Fruit fly (Drosophila melanogaster): ENCODE measurements around the gene CG7202.

DNA sequence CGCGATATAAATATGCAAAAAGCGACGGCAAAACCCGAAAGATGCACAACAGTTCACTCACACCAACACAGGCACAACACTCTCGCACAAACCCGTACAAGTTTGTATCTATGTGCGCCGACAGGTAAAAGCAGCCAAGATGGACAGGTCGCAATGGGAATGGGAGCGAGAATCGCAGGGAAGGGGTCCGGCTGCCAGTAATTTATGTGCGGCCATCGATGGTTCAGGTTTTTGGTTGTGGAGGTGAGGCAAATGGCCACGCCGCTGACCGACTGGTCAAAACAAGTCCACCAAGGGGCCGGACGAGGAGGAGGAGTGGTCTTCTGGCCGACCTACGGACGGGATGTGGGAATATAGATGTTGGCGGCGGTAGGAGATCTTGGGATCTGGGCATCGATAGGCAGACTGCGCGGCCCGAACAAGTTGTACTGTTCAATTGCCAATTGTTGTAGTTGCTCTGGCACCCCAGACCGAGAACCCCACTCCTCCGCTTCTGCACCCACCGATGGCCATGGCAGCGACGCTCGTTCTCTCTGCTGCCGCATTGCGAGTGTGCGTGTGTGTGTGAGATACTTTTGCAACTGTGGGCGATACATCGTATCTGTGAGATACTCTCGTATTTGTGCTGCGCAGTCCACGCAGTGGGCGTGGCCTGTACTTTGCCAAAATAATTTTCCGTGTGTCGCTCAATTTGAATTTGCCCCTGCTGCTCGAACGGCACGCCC is 32.3 kb downstream of the CG7202 start:
- TF ChIP-seq pad (GFP tag; optimal IDR thresholded peaks at IDR 0.05) (no peak), tj (GFP tag; optimal IDR thresholded peaks at IDR 0.05) (no peak), CG1620 (GFP tag; optimal IDR thresholded peaks at IDR 0.05) (no peak), kay (GFP tag; ENCODE audit: borderline replicate concordance) (no peak), Hr96 (GFP tag; optimal IDR thresholded peaks at IDR 0.05) (no peak), toe (GFP tag; optimal IDR thresholded peaks at IDR 0.05) (no peak)

All from whole organism, adult.